Fruit fly (Drosophila melanogaster): Measurements from ENCODE around the gene CG15927.

DNA sequence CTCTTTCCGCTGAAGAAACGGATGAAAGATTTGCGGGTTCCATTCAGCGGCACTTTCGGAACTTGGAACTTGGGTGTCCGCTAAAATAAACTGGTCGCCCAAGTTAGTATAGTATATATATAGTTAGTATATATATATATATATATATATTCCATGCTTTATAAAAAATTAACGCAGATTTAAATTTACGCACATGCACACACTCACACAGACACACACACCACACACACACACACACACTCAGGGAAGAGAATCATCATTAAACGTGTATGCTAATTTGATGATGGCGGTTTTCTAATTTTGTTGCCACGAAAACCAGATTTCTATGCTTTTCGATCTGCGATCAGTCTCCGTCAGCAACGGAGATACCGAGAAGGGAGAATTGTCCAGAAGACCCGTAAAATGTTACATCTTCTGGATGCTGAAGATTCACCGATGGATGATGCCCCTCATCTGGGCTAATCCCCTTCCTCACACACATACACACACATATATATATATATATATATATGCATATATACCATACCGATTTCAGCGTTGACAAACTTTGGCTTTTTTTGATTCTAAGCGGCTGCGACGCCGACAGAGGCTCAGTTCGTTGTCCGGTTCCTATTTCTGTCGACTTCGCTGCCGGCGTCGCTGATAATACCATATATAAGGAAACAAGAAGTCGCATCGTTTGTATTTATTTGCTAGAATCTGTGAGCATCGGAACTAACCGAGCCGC, 31.9 kb downstream of the CG15927 start, which contains the start of gene Cpr11A:
- TF ChIP-seq Dll (optimal IDR thresholded peaks at IDR 0.05) (no peak), EcR (GFP tag; optimal IDR thresholded peaks at IDR 0.05) (no peak)
